Worm (Caenorhabditis elegans) whole organism, L4 larva: ENCODE results near the gene sdz-10.

ENCODE experiments used
- duxl-1 ChIP-seq: sonication (generic microtip); optimal IDR thresholded peaks from 2 replicates; lab custom pipeline; 2016; ENCODE audit warnings: mild to moderate bottlenecking, missing genetic modification characterization, moderate library complexity, missing compliant biosample characterization; ENCODE audit not compliant: poor library complexity
- fkh-10 ChIP-seq: fragments of 150-350 bp; optimal IDR thresholded peaks from 2 replicates; lab custom pipeline; 2014; ENCODE audit warnings: missing biosample characterization, missing genetic modification reagents, missing genetic modification characterization
- lin-13 ChIP-seq: fragments of 150-350 bp; optimal IDR thresholded peaks from 2 replicates; lab custom pipeline; 2014; ENCODE audit warnings: missing biosample characterization, missing genetic modification reagents, missing genetic modification characterization
- lsy-2 ChIP-seq, 2 experiments: fragments of 150-350 bp in 1 of 2; sonication (generic microtip) in 1 of 2; optimal IDR thresholded peaks; 2 replicates each; lab custom pipeline; 2014 to 2017; ENCODE audit warnings: missing biosample characterization in 2 of 2, missing genetic modification characterization in 2 of 2
- mdl-1 ChIP-seq, 2 experiments: fragments of 150-350 bp in 1 of 2; sonication (generic microtip) in 1 of 2; optimal IDR thresholded peaks; 2 replicates each; lab custom pipeline; 2014 to 2017; ENCODE audit warnings: missing biosample characterization in 2 of 2, missing genetic modification characterization in 2 of 2

- no peak for TF ChIP-seq mdl-1 (tag; optimal IDR thresholded peaks at IDR 0.05; lab: Kevin White, UChicago)
- TF ChIP-seq lsy-2 (tag; optimal IDR thresholded peaks at IDR 0.05; lab: Kevin White, UChicago): no peak
- no peak for TF ChIP-seq lin-13 (GFP tag; lab: Kevin White, UChicago)
- TF ChIP-seq fkh-10: no peak
- no peak for TF ChIP-seq duxl-1 (tag; lab: Kevin White, UChicago)
These were observed 44.6 kb upstream of the sdz-10 start, which contains the start of gene set-13 for ce11 chrII:2816676-2817075.
